Worm (Caenorhabditis elegans) whole organism, L4 larva: ENCODE results near the gene rabr-3.

Experiments
- D1046.2 ChIP-seq: fragments of 200-800 bp; sonication (Bioruptor generic); IDR thresholded peaks from 2 replicates; pipeline ENCODE4 v1.3.6; 2022; ENCODE audit warnings: missing genetic modification characterization, missing compliant biosample characterization
- arid-1 ChIP-seq: fragments of 200-800 bp; sonication (Bioruptor generic); conservative IDR thresholded peaks from 2 replicates; pipeline ENCODE4 v1.3.6; 2022; ENCODE audit warnings: missing genetic modification reagents, missing genetic modification characterization, missing compliant biosample characterization
- ceh-32 ChIP-seq: sonication (generic microtip); optimal IDR thresholded peaks from 2 replicates; lab custom pipeline; 2016; ENCODE audit warnings: mild to moderate bottlenecking, missing genetic modification characterization, missing compliant biosample characterization; ENCODE audit not compliant: poor library complexity
- ceh-44 ChIP-seq: fragments of 200-800 bp; sonication (Bioruptor generic); IDR thresholded peaks from 2 replicates; pipeline ENCODE4 v1.3.6; 2022; ENCODE audit warnings: missing genetic modification reagents, missing genetic modification characterization, missing compliant biosample characterization
- ctbp-1 ChIP-seq: fragments of 200-800 bp; sonication (Bioruptor generic); IDR thresholded peaks from 2 replicates; pipeline ENCODE4 v1.3.6; 2022; ENCODE audit warnings: missing genetic modification reagents, missing genetic modification characterization, missing compliant biosample characterization
- daf-12 ChIP-seq: fragments of 150-350 bp; optimal IDR thresholded peaks from 2 replicates; lab custom pipeline; 2014; ENCODE audit warnings: missing biosample characterization, missing genetic modification reagents, missing genetic modification characterization
- daf-16 ChIP-seq, 3 experiments: sonication (generic microtip); optimal IDR thresholded peaks; 2 replicates each; lab custom pipeline; 2016 to 2017; ENCODE audit warnings: missing genetic modification characterization in 3 of 3, missing genetic modification reagents in 3 of 3, mild to moderate bottlenecking in 2 of 3, missing compliant biosample characterization in 2 of 3, missing biosample characterization in 1 of 3, moderate library complexity in 1 of 3
- daf-19 ChIP-seq: fragments of 200-800 bp; sonication (Bioruptor generic); conservative IDR thresholded peaks from 2 replicates; pipeline ENCODE4 v1.3.6; 2022; ENCODE audit warnings: missing genetic modification characterization, missing compliant biosample characterization
- dmd-6 ChIP-seq: fragments of 200-800 bp; sonication (Bioruptor generic); IDR thresholded peaks from 2 replicates; pipeline ENCODE4 v1.3.6; 2022; ENCODE audit warnings: missing genetic modification reagents, missing genetic modification characterization, missing compliant biosample characterization
- duxl-1 ChIP-seq: sonication (generic microtip); optimal IDR thresholded peaks from 2 replicates; lab custom pipeline; 2016; ENCODE audit warnings: mild to moderate bottlenecking, missing genetic modification characterization, moderate library complexity, missing compliant biosample characterization; ENCODE audit not compliant: poor library complexity
- fos-1 ChIP-seq: fragments of 150-350 bp; optimal IDR thresholded peaks from 2 replicates; lab custom pipeline; 2014; ENCODE audit warnings: missing biosample characterization, missing genetic modification characterization
- hlh-11 ChIP-seq: fragments of 200-800 bp; sonication (Bioruptor generic); optimal IDR thresholded peaks from 2 replicates; lab custom pipeline; 2018; ENCODE audit warnings: mild to moderate bottlenecking, missing genetic modification characterization, missing compliant biosample characterization
- jun-1 ChIP-seq: fragments of 150-350 bp; optimal IDR thresholded peaks from 2 replicates; lab custom pipeline; 2014; ENCODE audit warnings: missing biosample characterization, missing genetic modification reagents, missing genetic modification characterization
- lim-7 ChIP-seq: fragments of 200-800 bp; sonication (Bioruptor generic); IDR thresholded peaks from 2 replicates; pipeline ENCODE4 v1.3.6; 2022; ENCODE audit warnings: missing genetic modification characterization, missing compliant biosample characterization
- lin-15B ChIP-seq: fragments of 150-350 bp; sonication (generic microtip); optimal IDR thresholded peaks from 3 replicates; lab custom pipeline; 2014; ENCODE audit warnings: missing biosample characterization, missing genetic modification characterization
- lin-29 ChIP-seq: fragments of 200-800 bp; sonication (Bioruptor generic); IDR thresholded peaks from 2 replicates; pipeline ENCODE4 v1.3.6; 2022; ENCODE audit warnings: missing genetic modification reagents, missing genetic modification characterization, missing compliant biosample characterization
- lin-39 ChIP-seq: fragments of 150-350 bp; optimal IDR thresholded peaks from 2 replicates; lab custom pipeline; 2014; ENCODE audit warnings: missing biosample characterization, missing genetic modification reagents, missing genetic modification characterization
- madf-5 ChIP-seq, 2 experiments: fragments of 200-800 bp; sonication (Bioruptor generic); IDR thresholded peaks; 2 replicates each; pipeline ENCODE4 v1.3.6; 2022; ENCODE audit warnings: missing compliant biosample characterization in 2 of 2, missing genetic modification characterization in 2 of 2
- nhr-111 ChIP-seq: fragments of 200-800 bp; sonication (Bioruptor generic); optimal IDR thresholded peaks from 2 replicates; lab custom pipeline; 2018; ENCODE audit warnings: mild to moderate bottlenecking, missing genetic modification characterization, missing compliant biosample characterization
- nhr-28 ChIP-seq: fragments of 150-350 bp; optimal IDR thresholded peaks from 2 replicates; lab custom pipeline; 2014; ENCODE audit warnings: missing biosample characterization, missing genetic modification characterization
- nhr-42 ChIP-seq: fragments of 200-800 bp; sonication (Bioruptor generic); IDR thresholded peaks from 2 replicates; pipeline ENCODE4 v1.3.6; 2022; ENCODE audit warnings: missing genetic modification characterization, missing compliant biosample characterization
- nhr-6 ChIP-seq: fragments of 150-350 bp; optimal IDR thresholded peaks from 2 replicates; lab custom pipeline; 2014; ENCODE audit warnings: missing biosample characterization, missing genetic modification characterization
- nhr-76 ChIP-seq: fragments of 150-350 bp; optimal IDR thresholded peaks from 2 replicates; lab custom pipeline; 2014; ENCODE audit warnings: missing biosample characterization, missing genetic modification characterization
- php-3 ChIP-seq: fragments of 200-800 bp; sonication (Bioruptor generic); IDR thresholded peaks from 2 replicates; pipeline ENCODE4 v1.3.6; 2022; ENCODE audit warnings: missing genetic modification reagents, missing genetic modification characterization, missing compliant biosample characterization
- pqm-1 ChIP-seq: sonication (generic microtip); optimal IDR thresholded peaks from 2 replicates; lab custom pipeline; 2017; ENCODE audit warnings: missing biosample characterization, missing genetic modification characterization
- sdz-12 ChIP-seq: fragments of 200-800 bp; sonication (Bioruptor generic); optimal IDR thresholded peaks from 2 replicates; lab custom pipeline; 2018; ENCODE audit warnings: mild to moderate bottlenecking, missing genetic modification characterization, missing compliant biosample characterization
- snpc-1.2 ChIP-seq: fragments of 200-800 bp; sonication (Bioruptor generic); IDR thresholded peaks from 2 replicates; pipeline ENCODE4 v1.3.6; 2022; ENCODE audit warnings: missing genetic modification reagents, missing genetic modification characterization, missing compliant biosample characterization
- snpc-4 ChIP-seq: fragments of 150-350 bp; optimal IDR thresholded peaks from 2 replicates; lab custom pipeline; 2014; ENCODE audit warnings: missing biosample characterization, missing genetic modification characterization
- spr-1 ChIP-seq: sonication (generic microtip); optimal IDR thresholded peaks from 2 replicates; lab custom pipeline; 2016; ENCODE audit warnings: mild to moderate bottlenecking, missing genetic modification characterization, missing compliant biosample characterization
- tra-1 ChIP-seq: fragments of 200-800 bp; sonication (Bioruptor generic); IDR thresholded peaks from 2 replicates; pipeline ENCODE4 v1.3.6; 2022; ENCODE audit warnings: missing genetic modification reagents, missing genetic modification characterization, missing compliant biosample characterization
- unc-130 ChIP-seq: sonication (generic microtip); optimal IDR thresholded peaks from 2 replicates; lab custom pipeline; 2016; ENCODE audit warnings: missing genetic modification reagents, missing genetic modification characterization, missing compliant biosample characterization
- unc-62 ChIP-seq, 3 experiments: fragments of 150-350 bp in 1 of 3; sonication (generic microtip); optimal IDR thresholded peaks in 2 of 3; peaks in 1 of 3; 1 replicate in 1 of 3; 2 replicates in 2 of 3; lab custom pipeline; 2014 to 2017; ENCODE audit warnings: missing biosample characterization in 3 of 3, missing genetic modification characterization in 3 of 3, missing genetic modification reagents in 3 of 3, missing genotype in 1 of 3
- zag-1 ChIP-seq: fragments of 150-350 bp; optimal IDR thresholded peaks from 2 replicates; lab custom pipeline; 2014; ENCODE audit warnings: missing biosample characterization, missing genetic modification characterization
- zip-2 ChIP-seq: fragments of 150-350 bp; optimal IDR thresholded peaks from 2 replicates; lab custom pipeline; 2014; ENCODE audit warnings: missing biosample characterization, missing genetic modification characterization
- ztf-7 ChIP-seq: fragments of 150-350 bp; optimal IDR thresholded peaks from 2 replicates; lab custom pipeline; 2014; ENCODE audit warnings: missing biosample characterization, missing genetic modification characterization

The rabr-3 gene

DNA sequence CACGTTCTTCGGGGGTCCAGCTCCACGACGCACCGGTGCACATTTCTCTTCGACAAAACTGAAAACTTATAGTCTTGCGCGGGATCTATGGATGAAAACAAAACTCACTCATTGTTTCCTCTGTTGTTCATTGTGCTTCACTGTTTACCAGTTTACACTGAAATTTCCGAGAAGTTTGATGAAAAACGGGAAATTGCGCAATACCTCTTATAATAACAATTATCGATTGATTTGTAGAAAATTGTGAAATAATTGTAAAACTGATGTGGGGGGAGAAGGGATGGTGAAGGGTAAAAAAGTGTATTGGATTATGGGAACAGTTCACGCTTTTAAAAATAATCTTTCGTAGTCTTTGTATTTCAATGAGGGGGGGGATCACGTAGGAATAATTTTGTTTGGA, 34.0 kb downstream of the rabr-3 start:
- TF ChIP-seq snpc-4 (no peak), unc-62 (GFP tag; optimal IDR thresholded peaks at IDR 0.05 in 1 of 2; lab: Kevin White, UChicago) (peak in 1 of 2 experiments; percentile 97), unc-62 (tag; optimal IDR thresholded peaks at IDR 0.05; lab: Kevin White, UChicago) (no peak)

DNA sequence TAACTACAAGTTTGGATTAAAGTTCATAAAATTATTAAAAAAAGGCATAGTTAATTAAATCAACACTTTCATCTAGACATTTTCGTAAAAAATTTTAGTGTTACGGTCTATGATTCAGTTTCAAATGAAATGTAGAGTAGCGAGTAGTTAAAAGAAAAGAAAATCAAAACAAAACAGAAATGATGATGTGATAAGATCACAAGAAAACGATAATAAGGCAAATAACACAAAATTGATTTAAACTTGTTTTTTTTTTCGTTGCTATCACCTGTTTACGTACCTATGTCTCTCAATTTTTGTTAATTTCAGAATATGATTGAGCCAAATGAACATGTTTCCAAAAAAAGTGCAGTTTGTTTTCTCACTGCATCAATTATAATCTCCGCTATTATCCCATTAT, 34.4 kb downstream of the rabr-3 start, which contains the start of the genes F21H7.2 and F21H7.12:
Gene F21H7.2 (minus strand): TSS at position 101 of the 400 bp plus-strand sequence.
Gene F21H7.12 (plus strand): TSS at position 270 of the 400 bp plus-strand sequence.
- TF ChIP-seq duxl-1 (no peak), snpc-1.2 (no peak), nhr-76 (tag; lab: Kevin White, UChicago) (no peak), lin-29 (no peak), ctbp-1 (GFP tag; lab: Robert Waterston, UW) (no peak), snpc-4 (no peak)

DNA sequence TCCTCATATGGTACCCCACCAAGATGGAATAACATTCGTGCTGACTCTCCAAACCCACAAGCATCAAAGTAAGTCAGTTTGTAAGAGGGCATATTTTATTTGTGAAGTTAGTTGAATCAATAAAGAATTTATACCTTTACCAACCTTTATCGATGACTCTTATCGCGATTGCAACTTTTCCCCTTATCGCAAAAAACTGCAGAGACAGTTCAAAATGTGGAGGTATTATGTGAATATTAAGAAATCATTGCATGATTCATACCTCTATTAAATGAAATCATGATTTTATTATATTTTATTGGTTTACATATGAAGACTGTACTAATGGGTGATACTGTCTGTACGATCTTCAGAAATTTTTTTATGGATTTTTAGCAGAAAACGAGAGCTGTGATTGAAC, 36.7 kb downstream of the rabr-3 start, which contains the start of gene gst-22:
Gene gst-22 (minus strand): TSS at position 103 of the 400 bp plus-strand sequence.
- TF ChIP-seq snpc-4 (no peak), spr-1 (tag; lab: Kevin White, UChicago) (no peak), php-3 (GFP tag; lab: Robert Waterston, UW) (peak; percentile 87), hlh-11 (peak; percentile 24), zag-1 (no peak), snpc-1.2 (no peak), daf-16 (GFP tag; optimal IDR thresholded peaks at IDR 0.05; lab: Kevin White, UChicago) (no peak), daf-16 (tag; optimal IDR thresholded peaks at IDR 0.05; lab: Kevin White, UChicago) (no peak), dmd-6 (GFP tag; lab: Robert Waterston, UW) (peak; percentile 82), lin-39 (tag; lab: Kevin White, UChicago) (no peak), pqm-1 (tag; lab: Kevin White, UChicago) (peak; percentile 82), nhr-28 (peak; percentile 44)

DNA sequence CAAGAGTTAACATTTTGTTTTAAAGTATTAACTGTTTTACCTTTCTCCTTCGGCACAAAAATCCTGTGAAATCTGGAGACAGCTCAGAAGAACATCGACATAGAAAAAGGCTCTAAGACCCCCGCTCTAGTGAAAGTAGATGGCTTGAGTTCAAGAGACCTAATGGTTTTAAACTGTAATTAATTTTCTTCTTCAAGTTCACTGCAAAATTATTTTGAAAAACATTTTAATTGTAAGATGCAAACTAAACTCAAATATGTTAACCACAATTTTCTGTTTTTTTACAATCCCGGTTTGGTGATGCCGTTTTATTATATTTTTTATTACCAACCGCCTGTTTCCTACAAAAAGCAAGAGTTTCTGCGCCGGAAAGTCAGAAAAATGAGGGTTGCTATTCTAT, 38.1 kb downstream of the rabr-3 start, which contains the start of gene clec-233:
Gene clec-233 (plus strand): TSS at position 301 of the 400 bp plus-strand sequence.
- TF ChIP-seq snpc-1.2 (no peak), ceh-44 (GFP tag; lab: Robert Waterston, UW) (no peak)
- TF ChIP-seq, all 104 proteins: peak for 0

DNA sequence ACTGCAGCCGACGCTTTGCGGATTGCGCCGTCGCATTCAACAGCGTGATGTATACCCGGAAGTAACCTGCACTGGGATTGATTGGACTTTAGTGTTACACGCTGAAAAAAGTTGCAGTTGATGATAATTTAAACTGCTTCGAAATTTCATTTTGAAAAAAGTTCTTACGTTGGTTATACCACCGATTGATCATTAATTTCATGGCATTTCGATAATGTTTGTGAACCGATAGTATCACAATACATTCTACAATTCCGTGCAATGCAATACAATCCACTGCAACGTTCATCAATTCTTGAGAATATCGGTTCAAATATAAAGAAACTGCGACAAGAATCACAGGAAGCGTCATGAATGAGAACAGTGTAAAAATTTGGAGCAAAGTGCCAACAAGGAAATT, 39.7 kb downstream of the rabr-3 start, which contains the start of gene F21H7.3:
Gene F21H7.3 (minus strand): TSS at position 101 of the 400 bp plus-strand sequence.
- TF ChIP-seq lim-7 (GFP tag; lab: Robert Waterston, UW) (no peak), nhr-111 (GFP tag; lab: Kevin White, UChicago) (no peak), lin-15B (tag; lab: Kevin White, UChicago) (no peak), jun-1 (no peak), daf-19 (GFP tag; lab: Robert Waterston, UW) (no peak), tra-1 (GFP tag; lab: Robert Waterston, UW) (no peak), arid-1 (GFP tag; lab: Robert Waterston, UW) (no peak), daf-12 (tag; lab: Kevin White, UChicago) (no peak), D1046.2 (GFP tag; lab: Robert Waterston, UW) (no peak), ceh-32 (tag; lab: Kevin White, UChicago) (no peak), sdz-12 (GFP tag; lab: Kevin White, UChicago) (no peak), ztf-7 (tag; lab: Kevin White, UChicago) (no peak), zip-2 (no peak), unc-130 (GFP tag; lab: Kevin White, UChicago) (no peak), madf-5 (GFP tag; IDR thresholded peaks at IDR 0.05; lab: Robert Waterston, UW) (no peak), nhr-42 (GFP tag; lab: Robert Waterston, UW) (no peak), duxl-1 (no peak), fos-1 (tag; lab: Kevin White, UChicago) (no peak), nhr-6 (tag; lab: Kevin White, UChicago) (no peak)
